Fruit fly (Drosophila melanogaster): Measurements from ENCODE around the gene Map205.

DNA sequence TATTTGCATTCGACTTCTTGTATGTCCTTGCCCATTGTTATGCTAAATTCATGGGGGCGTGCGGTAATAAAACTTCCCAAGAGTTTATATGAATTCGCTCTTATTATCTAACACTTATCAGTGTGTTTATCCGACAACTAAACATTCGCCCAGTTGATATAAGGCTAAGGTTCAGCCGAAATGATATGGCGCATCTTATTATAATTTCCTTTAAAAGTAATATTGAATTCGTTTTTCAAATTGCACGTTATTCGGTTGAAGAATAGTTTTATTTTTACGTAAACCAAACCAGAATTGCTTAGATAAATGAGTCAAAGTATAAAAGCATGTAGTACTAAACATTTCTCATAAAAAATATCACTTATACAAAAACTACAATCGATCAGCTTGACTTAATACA lies 30.2 kb downstream of the Map205 start, which contains the start of gene Pos:
- TF ChIP-seq CTCF (optimal IDR thresholded peaks at IDR 0.05) (no peak), CG8478 (optimal IDR thresholded peaks at IDR 0.05) (no peak)
